Worm (Caenorhabditis elegans) whole organism, early embryonic: Measurements from ENCODE around the gene ntl-9.

ENCODE experiments used
- B0310.2 ChIP-seq: sonication (generic microtip); optimal IDR thresholded peaks from 2 replicates; lab custom pipeline; 2016; ENCODE audit warnings: mild to moderate bottlenecking, missing genetic modification characterization, missing compliant biosample characterization
- F13C5.2 ChIP-seq: sonication (generic microtip); optimal IDR thresholded peaks from 2 replicates; lab custom pipeline; 2017; ENCODE audit warnings: mild to moderate bottlenecking, missing genetic modification characterization, inconsistent platforms, missing compliant biosample characterization
- aly-1 ChIP-seq: sonication (generic microtip); optimal IDR thresholded peaks from 2 replicates; lab custom pipeline; 2016; ENCODE audit warnings: missing genetic modification characterization, missing compliant biosample characterization
- ama-1 ChIP-seq: fragments of 150-350 bp; optimal IDR thresholded peaks from 2 replicates; lab custom pipeline; 2014
- ets-7 ChIP-seq: sonication (generic microtip); optimal IDR thresholded peaks from 2 replicates; lab custom pipeline; 2016; ENCODE audit warnings: missing genotype, missing genetic modification characterization, missing compliant biosample characterization
- hmg-4 ChIP-seq: fragments of 200-800 bp; sonication (Bioruptor generic); optimal IDR thresholded peaks from 2 replicates; lab custom pipeline; 2018; ENCODE audit warnings: mild to moderate bottlenecking, missing genetic modification characterization, missing compliant biosample characterization
- hnd-1 ChIP-seq: sonication (generic microtip); optimal IDR thresholded peaks from 2 replicates; lab custom pipeline; 2016; ENCODE audit warnings: missing genetic modification characterization, missing compliant biosample characterization

- TF ChIP-seq aly-1 (tag; lab: Kevin White, UChicago) = no peak
- no peak for TF ChIP-seq ets-7 (tag; lab: Kevin White, UChicago)
- no peak for TF ChIP-seq ama-1 (lab: Kevin White, UChicago)
- no peak for TF ChIP-seq hmg-4 (GFP tag; lab: Kevin White, UChicago)
- no peak for TF ChIP-seq hnd-1
- no peak for TF ChIP-seq B0310.2
- TF ChIP-seq F13C5.2 (tag; lab: Kevin White, UChicago) = no peak
Measured at ce11 chrIII:4918906-4919305, 25.4 kb upstream of the ntl-9 start.
